Worm (Caenorhabditis elegans): ENCODE data around the gene kin-21.

Gene kin-21

DNA sequence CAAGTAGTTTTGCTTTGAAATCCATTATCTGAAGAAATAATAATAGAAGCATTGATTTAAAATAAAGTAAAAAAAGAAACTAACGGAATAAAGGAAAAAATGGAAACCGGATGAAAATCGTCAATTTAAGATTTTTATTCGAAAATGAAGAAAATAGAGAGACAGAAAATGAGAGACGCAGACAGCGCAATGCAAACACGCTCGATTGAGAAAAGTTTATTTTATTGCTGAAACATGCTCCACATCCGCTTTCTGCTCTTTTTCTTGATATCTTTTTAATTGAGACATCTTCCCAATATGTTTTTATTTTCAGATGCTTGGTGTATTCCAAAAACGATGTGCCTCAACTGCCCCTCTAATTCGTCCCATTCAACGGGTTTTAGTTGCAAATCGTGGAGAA is 51.6 kb downstream of the kin-21 start, which contains the start of the genes prp-18 and mccc-1 (continued):
- TF ChIP-seq nhr-20 (tag; optimal IDR thresholded peaks at IDR 0.05) (no peak), ets-5 (GFP tag; IDR thresholded peaks at IDR 0.05) (no peak), irx-1 (tag; optimal IDR thresholded peaks at IDR 0.05) (no peak), jun-1 (tag; optimal IDR thresholded peaks at IDR 0.05) (no peak)

Measured in whole organism, L1 larva.